Fruit fly (Drosophila melanogaster) whole organism, embryonic: Measurements from ENCODE around the gene CG14818.

Experiments used
- Atf6 ChIP-seq: fragments of 200-800 bp; sonication (Bioruptor generic); IDR thresholded peaks from 2 replicates; pipeline ENCODE4 v1.3.6; 2022; ENCODE audit warnings: missing biosample characterization, missing genetic modification characterization
- Bdp1 ChIP-seq: fragments of 200-800 bp; sonication (Bioruptor generic); optimal IDR thresholded peaks from 3 replicates; lab custom pipeline; 2016; ENCODE audit warnings: missing biosample characterization, missing genetic modification characterization
- Blimp-1 ChIP-seq: fragments of 200-800 bp; sonication (Bioruptor generic); optimal IDR thresholded peaks from 3 replicates; lab custom pipeline; 2018; ENCODE audit warnings: missing biosample characterization, missing genetic modification characterization, mild to moderate bottlenecking, moderate library complexity, missing genetic modification reagents
- BtbVII ChIP-seq: fragments of 200-800 bp; sonication (Bioruptor generic); optimal IDR thresholded peaks from 3 replicates; lab custom pipeline; 2017; ENCODE audit warnings: missing biosample characterization, mild to moderate bottlenecking, missing genetic modification characterization
- Bteb2 ChIP-seq: fragments of 200-800 bp; sonication (Bioruptor generic); optimal IDR thresholded peaks from 2 replicates; lab custom pipeline; 2016; ENCODE audit warnings: missing biosample characterization, missing genetic modification characterization
- CG10267 ChIP-seq: fragments of 200-800 bp; sonication (Bioruptor generic); optimal IDR thresholded peaks from 2 replicates; lab custom pipeline; 2018; ENCODE audit warnings: missing biosample characterization, mild to moderate bottlenecking, missing genetic modification characterization, moderate library complexity
- CG10366 ChIP-seq: fragments of 200-800 bp; sonication (Bioruptor generic); IDR thresholded peaks from 2 replicates; pipeline ENCODE4 v1.3.6; 2022; ENCODE audit warnings: missing biosample characterization, missing genetic modification characterization
- CG11398 ChIP-seq: fragments of 200-800 bp; sonication (Bioruptor generic); optimal IDR thresholded peaks from 2 replicates; lab custom pipeline; 2016; ENCODE audit warnings: missing biosample characterization, missing genetic modification characterization
- CG11696 ChIP-seq: fragments of 200-800 bp; sonication (Bioruptor generic); IDR thresholded peaks from 2 replicates; pipeline ENCODE4 v1.3.6; 2022; ENCODE audit warnings: missing biosample characterization, missing genetic modification characterization
- CG14050 ChIP-seq: fragments of 200-800 bp; sonication (Bioruptor generic); IDR thresholded peaks from 3 replicates; pipeline ENCODE4 v1.3.6; 2022; ENCODE audit warnings: missing biosample characterization, missing genetic modification characterization
- CG1603 ChIP-seq: fragments of 200-800 bp; sonication (Bioruptor generic); optimal IDR thresholded peaks from 2 replicates; lab custom pipeline; 2019; ENCODE audit warnings: missing biosample characterization, mild to moderate bottlenecking, missing genetic modification characterization, moderate library complexity
- CG17361 ChIP-seq: fragments of 200-800 bp; sonication (Bioruptor generic); IDR thresholded peaks from 3 replicates; pipeline ENCODE4 v1.3.6; 2022; ENCODE audit warnings: missing biosample characterization, missing genetic modification characterization
- CG32767 ChIP-seq: fragments of 200-800 bp; sonication (Bioruptor generic); IDR thresholded peaks from 2 replicates; pipeline ENCODE4 v1.3.6; 2022; ENCODE audit warnings: missing biosample characterization, missing genetic modification characterization
- CG3281 ChIP-seq: fragments of 200-800 bp; sonication (Bioruptor generic); optimal IDR thresholded peaks from 3 replicates; lab custom pipeline; 2017; ENCODE audit warnings: missing biosample characterization, mild to moderate bottlenecking, missing genetic modification characterization
- CG33557 ChIP-seq: fragments of 200-800 bp; sonication (Bioruptor generic); optimal IDR thresholded peaks from 2 replicates; lab custom pipeline; 2019; ENCODE audit warnings: missing biosample characterization, mild to moderate bottlenecking, missing genetic modification characterization, moderate library complexity
- CG4707 ChIP-seq: fragments of 200-800 bp; sonication (Bioruptor generic); optimal IDR thresholded peaks from 2 replicates; lab custom pipeline; 2018; ENCODE audit warnings: missing biosample characterization, mild to moderate bottlenecking, missing genetic modification characterization, moderate library complexity
- CG4730 ChIP-seq: fragments of 200-800 bp; sonication (Bioruptor generic); IDR thresholded peaks from 2 replicates; pipeline ENCODE4 v1.3.6; 2022; ENCODE audit warnings: missing biosample characterization, missing genetic modification characterization
- CG4854 ChIP-seq: fragments of 200-800 bp; sonication (Bioruptor generic); optimal IDR thresholded peaks from 2 replicates; lab custom pipeline; 2016; ENCODE audit warnings: missing biosample characterization, missing genetic modification characterization, inconsistent platforms
- CG7556 ChIP-seq: fragments of 200-800 bp; sonication (Bioruptor generic); optimal IDR thresholded peaks from 2 replicates; lab custom pipeline; 2017; ENCODE audit warnings: missing biosample characterization, mild to moderate bottlenecking, missing genetic modification characterization
- CG7786 ChIP-seq: fragments of 200-800 bp; sonication (Bioruptor generic); optimal IDR thresholded peaks from 2 replicates; lab custom pipeline; 2016; ENCODE audit warnings: missing biosample characterization, missing genetic modification characterization
- CG8089 ChIP-seq: fragments of 200-800 bp; sonication (Bioruptor generic); optimal IDR thresholded peaks from 3 replicates; lab custom pipeline; 2016; ENCODE audit warnings: missing biosample characterization, missing genetic modification characterization
- CG8359 ChIP-seq: fragments of 200-800 bp; sonication (Bioruptor generic); optimal IDR thresholded peaks from 2 replicates; lab custom pipeline; 2017; ENCODE audit warnings: missing biosample characterization, mild to moderate bottlenecking, missing genetic modification characterization, borderline replicate concordance
- CG8478 ChIP-seq: fragments of >200 bp; optimal IDR thresholded peaks from 2 replicates; lab custom pipeline; 2018
- CHES-1-like ChIP-seq: fragments of 200-800 bp; sonication (Bioruptor generic); optimal IDR thresholded peaks from 2 replicates; lab custom pipeline; 2016; ENCODE audit warnings: missing biosample characterization, missing genetic modification characterization
- CrebB ChIP-seq: fragments of 200-800 bp; sonication (Bioruptor generic); optimal IDR thresholded peaks from 3 replicates; lab custom pipeline; 2018; ENCODE audit warnings: missing biosample characterization, mild to moderate bottlenecking, missing genetic modification characterization
- D19A ChIP-seq: fragments of 200-800 bp; optimal IDR thresholded peaks from 3 replicates; lab custom pipeline; 2019; ENCODE audit warnings: missing biosample characterization, mild to moderate bottlenecking, missing genetic modification characterization, moderate library complexity
- Deaf1 ChIP-seq: fragments of 200-800 bp; optimal IDR thresholded peaks from 3 replicates; lab custom pipeline; 2019; ENCODE audit warnings: missing biosample characterization, mild to moderate bottlenecking, missing genetic modification characterization, moderate library complexity
- Doc2 ChIP-seq: fragments of 200-800 bp; sonication (Bioruptor generic); IDR thresholded peaks from 2 replicates; pipeline ENCODE4 v1.3.6; 2022; ENCODE audit warnings: missing biosample characterization, missing genetic modification characterization
- Fer2 ChIP-seq: fragments of 200-800 bp; sonication (Bioruptor generic); optimal IDR thresholded peaks from 2 replicates; lab custom pipeline; 2018; ENCODE audit warnings: missing biosample characterization, mild to moderate bottlenecking, missing genetic modification characterization, moderate library complexity
- HmgZ ChIP-seq: fragments of 200-800 bp; sonication (Bioruptor generic); optimal IDR thresholded peaks from 2 replicates; lab custom pipeline; 2018; ENCODE audit warnings: missing biosample characterization, mild to moderate bottlenecking, missing genetic modification characterization
- Hr3 ChIP-seq: fragments of 200-800 bp; sonication (Bioruptor generic); optimal IDR thresholded peaks from 3 replicates; lab custom pipeline; 2016; ENCODE audit warnings: missing biosample characterization, missing genetic modification characterization
- Hr39 ChIP-seq: fragments of >200 bp; optimal IDR thresholded peaks from 2 replicates; lab custom pipeline; 2017
- Ptx1 ChIP-seq: fragments of 200-800 bp; sonication (Bioruptor generic); IDR thresholded peaks from 2 replicates; pipeline ENCODE4 v1.3.6; 2022; ENCODE audit warnings: missing biosample characterization, missing genetic modification characterization
- abd-A ChIP-seq: fragments of 200-800 bp; sonication (Bioruptor generic); optimal IDR thresholded peaks from 3 replicates; lab custom pipeline; 2019; ENCODE audit warnings: missing biosample characterization, mild to moderate bottlenecking, missing genetic modification characterization, moderate library complexity
- bcd ChIP-seq: fragments of 200-800 bp; sonication (Bioruptor generic); optimal IDR thresholded peaks from 2 replicates; lab custom pipeline; 2017; ENCODE audit warnings: missing biosample characterization, mild to moderate bottlenecking, missing genetic modification characterization
- cas ChIP-seq: fragments of 200-800 bp; sonication (Bioruptor generic); IDR thresholded peaks from 2 replicates; pipeline ENCODE4 v1.3.6; 2022; ENCODE audit warnings: missing biosample characterization, missing genetic modification characterization
- cato ChIP-seq: fragments of 200-800 bp; sonication (Bioruptor generic); optimal IDR thresholded peaks from 2 replicates; lab custom pipeline; 2016; ENCODE audit warnings: missing biosample characterization, missing genetic modification characterization, borderline replicate concordance
- gce ChIP-seq: fragments of 200-800 bp; sonication (Bioruptor generic); IDR thresholded peaks from 3 replicates; pipeline ENCODE4 v1.3.6; 2022; ENCODE audit warnings: missing biosample characterization, missing genetic modification characterization
- ham ChIP-seq: fragments of 200-800 bp; sonication (Bioruptor generic); IDR thresholded peaks from 2 replicates; pipeline ENCODE4 v1.3.6; 2022; ENCODE audit warnings: missing biosample characterization, missing genetic modification characterization
- hkb ChIP-seq, 2 experiments: fragments of 200-800 bp in 1 of 2; fragments of >200 bp in 1 of 2; sonication (Bioruptor generic) in 1 of 2; IDR thresholded peaks in 1 of 2; optimal IDR thresholded peaks in 1 of 2; 2 replicates each; pipeline versions ENCODE4 v1.3.6 to Lab custom; 2017 to 2022; ENCODE audit warnings: missing biosample characterization in 1 of 2, missing genetic modification characterization in 1 of 2
- nom ChIP-seq: fragments of 200-800 bp; sonication (Bioruptor generic); optimal IDR thresholded peaks from 2 replicates; lab custom pipeline; 2017; ENCODE audit warnings: missing biosample characterization, missing genetic modification characterization, mild to moderate bottlenecking, moderate library complexity, missing genetic modification reagents
- org-1 ChIP-seq: fragments of 200-800 bp; sonication (Bioruptor generic); optimal IDR thresholded peaks from 2 replicates; lab custom pipeline; 2017; ENCODE audit warnings: missing biosample characterization, missing genetic modification characterization
- pfk ChIP-seq: fragments of 200-800 bp; sonication (Bioruptor generic); optimal IDR thresholded peaks from 2 replicates; lab custom pipeline; 2018; ENCODE audit warnings: missing biosample characterization, mild to moderate bottlenecking, missing genetic modification characterization, moderate library complexity
- pnt ChIP-seq: fragments of 200-800 bp; sonication (Bioruptor generic); optimal IDR thresholded peaks from 3 replicates; lab custom pipeline; 2016; ENCODE audit warnings: missing biosample characterization, missing genetic modification characterization
- sens ChIP-seq: fragments of 200-800 bp; sonication (Bioruptor generic); peaks from one replicate; lab custom pipeline; 2016; ENCODE audit warnings: missing biosample characterization, missing genetic modification characterization
- sna ChIP-seq: fragments of 200-800 bp; sonication (Bioruptor generic); IDR thresholded peaks from 2 replicates; pipeline ENCODE4 v1.3.6; 2022; ENCODE audit warnings: missing biosample characterization, missing genetic modification characterization; ENCODE audit not compliant: partially characterized antibody
- sob ChIP-seq: fragments of 200-800 bp; sonication (Bioruptor generic); IDR thresholded peaks from 2 replicates; pipeline ENCODE4 v1.3.6; 2022; ENCODE audit warnings: missing biosample characterization, missing genetic modification characterization
- vfl ChIP-seq: fragments of 200-800 bp; sonication (Bioruptor generic); optimal IDR thresholded peaks from 2 replicates; lab custom pipeline; 2016; ENCODE audit warnings: missing biosample characterization, missing genetic modification characterization
- wdn ChIP-seq: fragments of 200-800 bp; sonication (Bioruptor generic); IDR thresholded peaks from 2 replicates; pipeline ENCODE4 v1.3.6; 2022; ENCODE audit warnings: missing biosample characterization, missing genetic modification characterization
- z ChIP-seq: fragments of 200-800 bp; sonication (Bioruptor generic); IDR thresholded peaks from 3 replicates; pipeline ENCODE4 v1.3.6; 2022; ENCODE audit warnings: missing biosample characterization, missing genetic modification characterization
- zfh2 ChIP-seq: fragments of 200-800 bp; sonication (Bioruptor generic); optimal IDR thresholded peaks from 2 replicates; lab custom pipeline; 2016; ENCODE audit warnings: missing biosample characterization, missing genetic modification characterization

The CG14818 gene

DNA sequence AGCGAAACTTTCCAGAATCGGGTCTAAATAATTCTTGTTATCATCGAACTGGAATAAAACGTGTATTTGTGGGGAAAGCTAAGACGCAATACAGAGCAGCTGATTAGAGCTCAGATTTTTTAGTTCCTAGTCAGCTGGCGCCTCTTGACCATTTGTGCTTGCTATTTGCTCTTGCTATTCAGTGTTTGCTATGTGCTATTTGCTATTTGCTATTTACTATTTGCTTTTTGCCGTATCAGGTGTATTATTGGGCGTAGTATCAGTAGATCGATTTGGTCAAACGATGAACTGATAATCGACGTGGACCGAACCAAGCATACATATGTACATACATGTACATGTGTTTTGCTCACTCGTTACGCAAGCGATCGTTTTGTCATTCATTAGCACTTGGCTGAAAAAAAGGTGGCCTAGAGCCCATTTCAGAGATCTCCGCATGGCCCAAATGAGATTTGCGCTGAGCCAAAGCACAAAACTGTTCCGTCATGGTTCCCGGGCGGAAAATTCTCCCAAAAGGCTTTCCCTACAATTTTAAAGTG lies 34.1 kb downstream of the CG14818 start (continued):
- TF ChIP-seq HmgZ (tag; lab: Kevin White, UChicago) (peak; percentile 68), abd-A (tag; lab: Kevin White, UChicago) (no peak), z (GFP tag; lab: Robert Waterston, UW) (0 out of 3 replicates have a peak, but pooled peaks have one; percentile 21), Hr3 (GFP tag; lab: Kevin White, UChicago) (peak; percentile 9), CG3281 (GFP tag; lab: Kevin White, UChicago) (peak; percentile 55), CG33557 (GFP tag; lab: Kevin White, UChicago) (no peak), CG4854 (GFP tag; lab: Kevin White, UChicago) (peak; percentile 13), wdn (GFP tag; lab: Robert Waterston, UW) (0 out of 2 replicates have a peak, but pooled peaks have one; percentile 36), CG7556 (peak; percentile 38), CG8089 (GFP tag; lab: Kevin White, UChicago) (peak; percentile 61), bcd (peak; percentile 5), sna (GFP tag; lab: Robert Waterston, UW) (no peak), Fer2 (tag; lab: Kevin White, UChicago) (peak; percentile 3), sens (GFP tag; lab: Kevin White, UChicago) (peak; percentile 89), Bteb2 (peak; percentile 22), Bdp1 (GFP tag; lab: Kevin White, UChicago) (peak; percentile 54), BtbVII (GFP tag; lab: Kevin White, UChicago) (peak; percentile 50), CG4707 (peak; percentile 1), CG7786 (GFP tag; lab: Kevin White, UChicago) (peak; percentile 59), CG10267 (tag; lab: Kevin White, UChicago) (no peak), Hr39 (no peak), sob (GFP tag; lab: Robert Waterston, UW) (peak; percentile 46; the same call in 1 of the 2 replicates), Atf6 (peak; percentile 41; the same call in 1 of the 2 replicates), CrebB (tag; lab: Kevin White, UChicago) (peak; percentile 54), CG8359 (GFP tag; lab: Kevin White, UChicago) (no peak), D19A (tag; lab: Kevin White, UChicago) (no peak), zfh2 (GFP tag; lab: Kevin White, UChicago) (peak; percentile 12), cato (GFP tag; lab: Kevin White, UChicago) (no peak), CG10366 (GFP tag; lab: Robert Waterston, UW) (peak; percentile 21; the same call in 1 of the 2 replicates), CG1603 (peak; percentile 65), CG8478 (no peak), Blimp-1 (GFP tag; lab: Kevin White, UChicago) (peak; percentile 37), hkb (optimal IDR thresholded peaks at IDR 0.05; lab: Kevin White, UChicago) (no peak), hkb (GFP tag; IDR thresholded peaks at IDR 0.05; lab: Robert Waterston, UW) (peak; percentile 72), Deaf1 (no peak), CG32767 (GFP tag; lab: Robert Waterston, UW) (no peak), cas (GFP tag; lab: Robert Waterston, UW) (no peak), pnt (no peak), gce (no peak), Doc2 (GFP tag; lab: Robert Waterston, UW) (no peak), Ptx1 (GFP tag; lab: Robert Waterston, UW) (0 out of 2 replicates have a peak, but pooled peaks have one; percentile 15), nom (GFP tag; lab: Kevin White, UChicago) (no peak), org-1 (GFP tag; lab: Kevin White, UChicago) (peak; percentile 60), CG11398 (GFP tag; lab: Kevin White, UChicago) (peak; percentile 60), CG14050 (GFP tag; lab: Robert Waterston, UW) (0 out of 3 replicates have a peak, but pooled peaks have one; percentile 17), CG4730 (no peak), vfl (GFP tag; lab: Kevin White, UChicago) (peak; percentile 25), CG11696 (GFP tag; lab: Robert Waterston, UW) (no peak), CHES-1-like (GFP tag; lab: Kevin White, UChicago) (peak; percentile 57), pfk (peak; percentile 18), ham (GFP tag; lab: Robert Waterston, UW) (peak; percentile 57; the same call in 1 of the 2 replicates), CG17361 (GFP tag; lab: Robert Waterston, UW) (no peak)
